Fruit fly (Drosophila melanogaster) whole organism, embryonic: ENCODE results near the gene APP-BP1.

ENCODE experiments used
- ATbp ChIP-seq: fragments of 200-800 bp; sonication (Bioruptor generic); optimal IDR thresholded peaks from 2 replicates; lab custom pipeline; 2017; ENCODE audit warnings: missing biosample characterization, mild to moderate bottlenecking, missing genetic modification characterization, missing genetic modification reagents
- Bdp1 ChIP-seq: fragments of 200-800 bp; sonication (Bioruptor generic); optimal IDR thresholded peaks from 3 replicates; lab custom pipeline; 2016; ENCODE audit warnings: missing biosample characterization, missing genetic modification characterization
- Bteb2 ChIP-seq: fragments of 200-800 bp; sonication (Bioruptor generic); optimal IDR thresholded peaks from 2 replicates; lab custom pipeline; 2016; ENCODE audit warnings: missing biosample characterization, missing genetic modification characterization
- C15 ChIP-seq: fragments of 200-800 bp; sonication (Bioruptor generic); IDR thresholded peaks from 3 replicates; pipeline ENCODE4 v1.3.6; 2022; ENCODE audit warnings: missing biosample characterization, missing genetic modification characterization
- CG10274 ChIP-seq: fragments of 200-800 bp; sonication (Bioruptor generic); optimal IDR thresholded peaks from 3 replicates; lab custom pipeline; 2017; ENCODE audit warnings: missing biosample characterization, mild to moderate bottlenecking, missing genetic modification characterization
- CG13775 ChIP-seq: fragments of 200-800 bp; sonication (Bioruptor generic); optimal IDR thresholded peaks from 3 replicates; lab custom pipeline; 2017; ENCODE audit warnings: missing biosample characterization, mild to moderate bottlenecking, missing genetic modification characterization
- CG14050 ChIP-seq: fragments of 200-800 bp; sonication (Bioruptor generic); IDR thresholded peaks from 3 replicates; pipeline ENCODE4 v1.3.6; 2022; ENCODE audit warnings: missing biosample characterization, missing genetic modification characterization
- CG14965 ChIP-seq: fragments of 200-800 bp; sonication (Bioruptor generic); optimal IDR thresholded peaks from 2 replicates; lab custom pipeline; 2016; ENCODE audit warnings: missing biosample characterization, missing genetic modification characterization, borderline replicate concordance
- CG17385 ChIP-seq: fragments of 200-800 bp; sonication (Bioruptor generic); optimal IDR thresholded peaks from 3 replicates; lab custom pipeline; 2018; ENCODE audit warnings: missing biosample characterization, mild to moderate bottlenecking, missing genetic modification characterization
- CG17568 ChIP-seq: fragments of 200-800 bp; sonication (Bioruptor generic); optimal IDR thresholded peaks from 2 replicates; lab custom pipeline; 2018; ENCODE audit warnings: missing biosample characterization, mild to moderate bottlenecking, missing genetic modification characterization, moderate library complexity
- CG1792 ChIP-seq: fragments of 200-800 bp; sonication (Bioruptor generic); optimal IDR thresholded peaks from 2 replicates; lab custom pipeline; 2016; ENCODE audit warnings: missing biosample characterization, missing genetic modification characterization
- CG1832 ChIP-seq: fragments of 200-800 bp; sonication (Bioruptor generic); optimal IDR thresholded peaks from 2 replicates; lab custom pipeline; 2017; ENCODE audit warnings: missing biosample characterization, mild to moderate bottlenecking, missing genetic modification characterization, inconsistent platforms
- CG2202 ChIP-seq: fragments of 200-800 bp; sonication (Bioruptor generic); optimal IDR thresholded peaks from 2 replicates; lab custom pipeline; 2018; ENCODE audit warnings: missing biosample characterization, mild to moderate bottlenecking, missing genetic modification characterization
- CG2889 ChIP-seq: fragments of 200-800 bp; sonication (Bioruptor generic); IDR thresholded peaks from 3 replicates; pipeline ENCODE4 v1.3.6; 2022; ENCODE audit warnings: missing biosample characterization, missing genetic modification characterization
- CG30403 ChIP-seq: fragments of 200-800 bp; sonication (Bioruptor generic); optimal IDR thresholded peaks from 3 replicates; lab custom pipeline; 2016; ENCODE audit warnings: missing biosample characterization, missing genetic modification characterization
- CG33213 ChIP-seq: fragments of 200-800 bp; sonication (Bioruptor generic); optimal IDR thresholded peaks from 3 replicates; lab custom pipeline; 2016; ENCODE audit warnings: missing biosample characterization, missing genetic modification characterization
- CG3726 ChIP-seq: fragments of 200-800 bp; sonication (Bioruptor generic); IDR thresholded peaks from 3 replicates; pipeline ENCODE4, ENCODE4 v1.3.6; 2022; ENCODE audit warnings: missing biosample characterization, missing genetic modification characterization
- CG4360 ChIP-seq: fragments of 200-800 bp; sonication (Bioruptor generic); IDR thresholded peaks from 2 replicates; pipeline ENCODE4 v1.3.6; 2022; ENCODE audit warnings: missing biosample characterization, missing genetic modification characterization
- CG4707 ChIP-seq: fragments of 200-800 bp; sonication (Bioruptor generic); optimal IDR thresholded peaks from 2 replicates; lab custom pipeline; 2018; ENCODE audit warnings: missing biosample characterization, mild to moderate bottlenecking, missing genetic modification characterization, moderate library complexity
- CG6654 ChIP-seq: fragments of 200-800 bp; sonication (Bioruptor generic); optimal IDR thresholded peaks from 2 replicates; lab custom pipeline; 2017; ENCODE audit warnings: missing biosample characterization, mild to moderate bottlenecking, missing genetic modification characterization
- CG6765 ChIP-seq: fragments of 200-800 bp; sonication (Bioruptor generic); optimal IDR thresholded peaks from 3 replicates; lab custom pipeline; 2017; ENCODE audit warnings: missing biosample characterization, mild to moderate bottlenecking, missing genetic modification characterization
- CG8281 ChIP-seq: fragments of 200-800 bp; sonication (Bioruptor generic); optimal IDR thresholded peaks from 2 replicates; lab custom pipeline; 2018; ENCODE audit warnings: missing biosample characterization, mild to moderate bottlenecking, missing genetic modification characterization, moderate library complexity
- CG8359 ChIP-seq: fragments of 200-800 bp; sonication (Bioruptor generic); optimal IDR thresholded peaks from 2 replicates; lab custom pipeline; 2017; ENCODE audit warnings: missing biosample characterization, mild to moderate bottlenecking, missing genetic modification characterization, borderline replicate concordance
- CG8924 ChIP-seq: fragments of 200-800 bp; optimal IDR thresholded peaks from 3 replicates; lab custom pipeline; 2019; ENCODE audit warnings: missing biosample characterization, mild to moderate bottlenecking, missing genetic modification characterization, moderate library complexity
- CG9609 ChIP-seq: fragments of 200-800 bp; sonication (Bioruptor generic); optimal IDR thresholded peaks from 3 replicates; lab custom pipeline; 2016; ENCODE audit warnings: missing biosample characterization, missing genetic modification characterization
- CG9797 ChIP-seq: fragments of 200-800 bp; sonication (Bioruptor generic); optimal IDR thresholded peaks from 3 replicates; lab custom pipeline; 2018; ENCODE audit warnings: missing biosample characterization, mild to moderate bottlenecking, missing genetic modification characterization
- Dip3 ChIP-seq: fragments of 200-800 bp; sonication (Bioruptor generic); optimal IDR thresholded peaks from 3 replicates; lab custom pipeline; 2016; ENCODE audit warnings: missing biosample characterization, missing genetic modification characterization
- E2f1 ChIP-seq: fragments of 200-800 bp; sonication (Bioruptor generic); IDR thresholded peaks from 2 replicates; pipeline ENCODE4 v1.3.6; 2022; ENCODE audit warnings: missing biosample characterization, missing genetic modification characterization
- Elba2 ChIP-seq: fragments of 200-800 bp; sonication (Bioruptor generic); optimal IDR thresholded peaks from 3 replicates; lab custom pipeline; 2016; ENCODE audit warnings: missing biosample characterization, missing genetic modification characterization
- Ets65A ChIP-seq: fragments of 200-800 bp; sonication (Bioruptor generic); peaks from one replicate; lab custom pipeline; 2016; ENCODE audit warnings: missing biosample characterization, missing genetic modification characterization
- H2.0 ChIP-seq: fragments of 200-800 bp; sonication (Bioruptor generic); IDR thresholded peaks from 2 replicates; pipeline ENCODE4 v1.3.6; 2022; ENCODE audit warnings: missing biosample characterization, missing genetic modification characterization
- HmgZ ChIP-seq: fragments of 200-800 bp; sonication (Bioruptor generic); optimal IDR thresholded peaks from 2 replicates; lab custom pipeline; 2018; ENCODE audit warnings: missing biosample characterization, mild to moderate bottlenecking, missing genetic modification characterization
- Nf-YA ChIP-seq: fragments of 200-800 bp; sonication (Bioruptor generic); IDR thresholded peaks from 2 replicates; pipeline ENCODE4 v1.3.6; 2022; ENCODE audit warnings: missing biosample characterization, missing genetic modification characterization
- Ptx1 ChIP-seq: fragments of 200-800 bp; sonication (Bioruptor generic); IDR thresholded peaks from 2 replicates; pipeline ENCODE4 v1.3.6; 2022; ENCODE audit warnings: missing biosample characterization, missing genetic modification characterization
- Six4 ChIP-seq: fragments of 200-800 bp; sonication (Bioruptor generic); optimal IDR thresholded peaks from 2 replicates; lab custom pipeline; 2016; ENCODE audit warnings: missing biosample characterization, missing genetic modification characterization
- ase ChIP-seq: fragments of 200-800 bp; sonication (Bioruptor generic); IDR thresholded peaks from 3 replicates; pipeline ENCODE4 v1.3.6; 2022; ENCODE audit warnings: missing biosample characterization, missing genetic modification characterization
- btn ChIP-seq: fragments of 200-800 bp; sonication (Bioruptor generic); optimal IDR thresholded peaks from 2 replicates; lab custom pipeline; 2016; ENCODE audit warnings: missing biosample characterization, missing genetic modification characterization
- cas ChIP-seq: fragments of 200-800 bp; sonication (Bioruptor generic); IDR thresholded peaks from 2 replicates; pipeline ENCODE4 v1.3.6; 2022; ENCODE audit warnings: missing biosample characterization, missing genetic modification characterization
- cato ChIP-seq: fragments of 200-800 bp; sonication (Bioruptor generic); optimal IDR thresholded peaks from 2 replicates; lab custom pipeline; 2016; ENCODE audit warnings: missing biosample characterization, missing genetic modification characterization, borderline replicate concordance
- crol ChIP-seq: fragments of 200-800 bp; sonication (Bioruptor generic); IDR thresholded peaks from 2 replicates; pipeline ENCODE4 v1.3.6; 2022; ENCODE audit warnings: missing biosample characterization, missing genetic modification characterization
- fd102C ChIP-seq: fragments of 200-800 bp; sonication (Bioruptor generic); optimal IDR thresholded peaks from 2 replicates; lab custom pipeline; 2018; ENCODE audit warnings: missing biosample characterization, mild to moderate bottlenecking, missing genetic modification characterization, moderate library complexity
- fd3F ChIP-seq: fragments of 200-800 bp; sonication (Bioruptor generic); optimal IDR thresholded peaks from 2 replicates; lab custom pipeline; 2018; ENCODE audit warnings: missing biosample characterization, mild to moderate bottlenecking, missing genetic modification characterization, moderate library complexity
- gce ChIP-seq: fragments of 200-800 bp; sonication (Bioruptor generic); IDR thresholded peaks from 3 replicates; pipeline ENCODE4 v1.3.6; 2022; ENCODE audit warnings: missing biosample characterization, missing genetic modification characterization
- hth ChIP-seq: fragments of >200 bp; optimal IDR thresholded peaks from 2 replicates; lab custom pipeline; 2017; ENCODE audit warnings: inconsistent platforms
- knrl ChIP-seq: fragments of 200-800 bp; sonication (Bioruptor generic); IDR thresholded peaks from 3 replicates; pipeline ENCODE4 v1.3.6; 2022; ENCODE audit warnings: missing biosample characterization, missing genetic modification characterization; ENCODE audit not compliant: partially characterized antibody
- lmd ChIP-seq: fragments of 200-800 bp; sonication (Bioruptor generic); IDR thresholded peaks from 2 replicates; pipeline ENCODE4 v1.3.6; 2022; ENCODE audit warnings: missing biosample characterization, missing genetic modification characterization
- maf-S ChIP-seq: fragments of 200-800 bp; sonication (Bioruptor generic); optimal IDR thresholded peaks from 2 replicates; lab custom pipeline; 2016; ENCODE audit warnings: missing biosample characterization, missing genetic modification characterization
- mam ChIP-seq: fragments of 200-800 bp; sonication (Bioruptor generic); optimal IDR thresholded peaks from 3 replicates; lab custom pipeline; 2016; ENCODE audit warnings: missing biosample characterization, missing genetic modification characterization
- sob ChIP-seq: fragments of 200-800 bp; sonication (Bioruptor generic); IDR thresholded peaks from 2 replicates; pipeline ENCODE4 v1.3.6; 2022; ENCODE audit warnings: missing biosample characterization, missing genetic modification characterization
- unc-4 ChIP-seq: fragments of 200-800 bp; sonication (Bioruptor generic); IDR thresholded peaks from 2 replicates; pipeline ENCODE4 v1.3.6; 2022; ENCODE audit warnings: missing biosample characterization, missing genetic modification characterization; ENCODE audit not compliant: partially characterized antibody
- usp ChIP-seq: fragments of >200 bp; optimal IDR thresholded peaks from 2 replicates; lab custom pipeline; 2017; ENCODE audit warnings: missing biosample characterization, missing genetic modification characterization

Gene APP-BP1

dm6 chr3L:11096195-11096908 is 1.9 kb upstream of the APP-BP1 start, which contains the start of the genes CG46439, Iyd and CG33947 (continued):
- TF ChIP-seq fd102C (no peak), ATbp (GFP tag; lab: Kevin White, UChicago) (no peak), Dip3 (GFP tag; lab: Kevin White, UChicago) (no peak), Ets65A (GFP tag; lab: Kevin White, UChicago) (no peak), CG1792 (GFP tag; lab: Kevin White, UChicago) (no peak), unc-4 (peak; percentile 40; the same call in 1 of the 2 replicates), CG9797 (GFP tag; lab: Kevin White, UChicago) (peak; percentile 32), Ptx1 (GFP tag; lab: Robert Waterston, UW) (no peak), Bdp1 (GFP tag; lab: Kevin White, UChicago) (no peak), CG8924 (tag; lab: Kevin White, UChicago) (no peak), maf-S (GFP tag; lab: Kevin White, UChicago) (no peak), CG2202 (tag; lab: Kevin White, UChicago) (no peak), E2f1 (GFP tag; lab: Robert Waterston, UW) (peak; percentile 55; the same call in 1 of the 2 replicates), CG8359 (GFP tag; lab: Kevin White, UChicago) (no peak), crol (GFP tag; lab: Robert Waterston, UW) (no peak), CG14965 (no peak), cato (GFP tag; lab: Kevin White, UChicago) (no peak), CG10274 (GFP tag; lab: Kevin White, UChicago) (no peak), CG9609 (GFP tag; lab: Kevin White, UChicago) (no peak), HmgZ (tag; lab: Kevin White, UChicago) (peak; percentile 13), Six4 (GFP tag; lab: Kevin White, UChicago) (no peak), H2.0 (GFP tag; lab: Robert Waterston, UW) (no peak), lmd (GFP tag; lab: Robert Waterston, UW) (no peak), CG4707 (GFP tag; lab: Kevin White, UChicago) (no peak), sob (no peak), CG17568 (GFP tag; lab: Kevin White, UChicago) (peak; percentile 25), btn (GFP tag; lab: Kevin White, UChicago) (no peak), cas (GFP tag; lab: Robert Waterston, UW) (no peak), Nf-YA (GFP tag; lab: Robert Waterston, UW) (no peak), CG3726 (GFP tag; lab: Robert Waterston, UW) (no peak), gce (GFP tag; lab: Robert Waterston, UW) (0 out of 3 replicates have a peak, but pooled peaks have one; percentile 41), CG17385 (GFP tag; lab: Kevin White, UChicago) (peak; percentile 80), CG2889 (GFP tag; lab: Robert Waterston, UW) (no peak), Bteb2 (GFP tag; lab: Kevin White, UChicago) (no peak), CG1832 (GFP tag; lab: Kevin White, UChicago) (no peak), CG6765 (no peak), C15 (GFP tag; lab: Robert Waterston, UW) (0 out of 3 replicates have a peak, but pooled peaks have one; percentile 19), CG6654 (GFP tag; lab: Kevin White, UChicago) (no peak), CG30403 (no peak), CG13775 (no peak), CG33213 (GFP tag; lab: Kevin White, UChicago) (no peak), fd3F (GFP tag; lab: Kevin White, UChicago) (no peak), CG4360 (peak; percentile 38; the same call in 1 of the 2 replicates), Elba2 (GFP tag; lab: Kevin White, UChicago) (peak; percentile 24), mam (GFP tag; lab: Kevin White, UChicago) (no peak), hth (lab: Kevin White, UChicago) (no peak), CG8281 (tag; lab: Kevin White, UChicago) (no peak), usp (no peak), knrl (GFP tag; lab: Robert Waterston, UW) (no peak), CG14050 (GFP tag; lab: Robert Waterston, UW) (no peak), ase (GFP tag; lab: Robert Waterston, UW) (no peak)
